Worm (Caenorhabditis elegans) whole organism, young adult: ENCODE results near the gene grl-13.

Experiments used
- B0261.1 ChIP-seq: sonication (generic microtip); optimal IDR thresholded peaks from 2 replicates; lab custom pipeline; 2016; ENCODE audit warnings: mild to moderate bottlenecking, missing genetic modification characterization, moderate library complexity, missing compliant biosample characterization
- C06A6.2 ChIP-seq: fragments of 200-800 bp; sonication (Bioruptor generic); conservative IDR thresholded peaks from 2 replicates; pipeline ENCODE4 v1.3.6; 2022; ENCODE audit warnings: missing genetic modification characterization, missing compliant biosample characterization
- F33H1.4 ChIP-seq: fragments of 200-800 bp; sonication (Bioruptor generic); IDR thresholded peaks from 2 replicates; pipeline ENCODE4 v1.3.6; 2022; ENCODE audit warnings: missing genetic modification reagents, missing genetic modification characterization, missing compliant biosample characterization
- F49E8.2 ChIP-seq: sonication (generic microtip); optimal IDR thresholded peaks from 3 replicates; lab custom pipeline; 2017; ENCODE audit warnings: missing genetic modification characterization, mild to moderate bottlenecking, missing compliant biosample characterization, antibody characterized with exemption, moderate library complexity; ENCODE audit not compliant: insufficient read depth
- F57A8.1 ChIP-seq: fragments of 200-800 bp; sonication (Bioruptor generic); optimal IDR thresholded peaks from 2 replicates; lab custom pipeline; 2018; ENCODE audit warnings: mild to moderate bottlenecking, missing genetic modification characterization, moderate library complexity, missing compliant biosample characterization
- F57C9.4 ChIP-seq: sonication (generic microtip); optimal IDR thresholded peaks from 2 replicates; lab custom pipeline; 2017; ENCODE audit warnings: mild to moderate bottlenecking, missing genetic modification characterization, missing compliant biosample characterization
- T07F8.4 ChIP-seq: sonication (generic microtip); optimal IDR thresholded peaks from 2 replicates; lab custom pipeline; 2016; ENCODE audit warnings: mild to moderate bottlenecking, missing genetic modification characterization, moderate library complexity, missing compliant biosample characterization
- Y67H2A.10 ChIP-seq: fragments of 200-800 bp; sonication (Bioruptor generic); conservative IDR thresholded peaks from 2 replicates; pipeline ENCODE4 v1.3.6; 2022; ENCODE audit warnings: missing genetic modification reagents, missing genetic modification characterization, missing compliant biosample characterization
- ama-1 ChIP-seq, 3 experiments: fragments of 150-350 bp in 1 of 3; sonication (generic microtip) in 2 of 3; optimal IDR thresholded peaks; 2 replicates each; lab custom pipeline; 2014 to 2018; ENCODE audit warnings: missing biosample characterization in 2 of 3, missing genetic modification characterization in 2 of 3, missing genetic modification reagents in 2 of 3
- atf-7 ChIP-seq: sonication (generic microtip); optimal IDR thresholded peaks from 2 replicates; lab custom pipeline; 2017; ENCODE audit warnings: mild to moderate bottlenecking, missing genetic modification characterization, missing compliant biosample characterization
- athp-1 ChIP-seq: sonication (generic microtip); optimal IDR thresholded peaks from 2 replicates; lab custom pipeline; 2017; ENCODE audit warnings: mild to moderate bottlenecking, missing genetic modification characterization, missing compliant biosample characterization
- attf-3 ChIP-seq: fragments of 200-800 bp; sonication (Bioruptor generic); conservative IDR thresholded peaks from 2 replicates; pipeline ENCODE4 v1.3.6; 2022; ENCODE audit warnings: missing genetic modification reagents, missing genetic modification characterization, missing compliant biosample characterization
- attf-5 ChIP-seq: fragments of 200-800 bp; sonication (Bioruptor generic); optimal IDR thresholded peaks from 2 replicates; lab custom pipeline; 2018; ENCODE audit warnings: mild to moderate bottlenecking, missing genetic modification characterization, missing compliant biosample characterization
- cebp-1 ChIP-seq, 2 experiments: fragments of 200-800 bp in 1 of 2; sonication (Bioruptor generic) in 1 of 2; sonication (generic microtip) in 1 of 2; IDR thresholded peaks in 1 of 2; optimal IDR thresholded peaks in 1 of 2; 2 replicates each; pipeline versions ENCODE4 v1.3.6 to Lab custom; 2017 to 2022; ENCODE audit warnings: missing compliant biosample characterization in 2 of 2, missing genetic modification characterization in 2 of 2, mild to moderate bottlenecking in 1 of 2, missing genetic modification reagents in 1 of 2, moderate library complexity in 1 of 2
- ceh-27 ChIP-seq: fragments of 200-800 bp; sonication (Bioruptor generic); optimal IDR thresholded peaks from 2 replicates; lab custom pipeline; 2018; ENCODE audit warnings: mild to moderate bottlenecking, missing genetic modification characterization, moderate library complexity, missing compliant biosample characterization
- ceh-58 ChIP-seq: fragments of 200-800 bp; sonication (Bioruptor generic); IDR thresholded peaks from 2 replicates; pipeline ENCODE4 v1.3.6; 2022; ENCODE audit warnings: missing genetic modification characterization, missing compliant biosample characterization
- ceh-91 ChIP-seq: fragments of 200-800 bp; sonication (Bioruptor generic); IDR thresholded peaks from 2 replicates; pipeline ENCODE4 v1.3.6; 2022; ENCODE audit warnings: missing genetic modification reagents, missing genetic modification characterization, missing compliant biosample characterization
- die-1 ChIP-seq: sonication (generic microtip); optimal IDR thresholded peaks from 2 replicates; lab custom pipeline; 2016; ENCODE audit warnings: missing genotype, mild to moderate bottlenecking, missing genetic modification characterization, missing compliant biosample characterization
- dpl-1 ChIP-seq: fragments of 150-350 bp; optimal IDR thresholded peaks from 2 replicates; lab custom pipeline; 2014; ENCODE audit warnings: missing biosample characterization, missing genetic modification reagents, missing genetic modification characterization
- efl-1 ChIP-seq: fragments of 150-350 bp; optimal IDR thresholded peaks from 2 replicates; lab custom pipeline; 2014; ENCODE audit warnings: missing biosample characterization, missing genetic modification reagents, missing genetic modification characterization
- egrh-3 ChIP-seq: fragments of 200-800 bp; sonication (Bioruptor generic); IDR thresholded peaks from 2 replicates; pipeline ENCODE4 v1.3.6; 2022; ENCODE audit warnings: missing genetic modification reagents, missing genetic modification characterization, missing compliant biosample characterization
- gei-17 ChIP-seq: fragments of 200-800 bp; sonication (Bioruptor generic); optimal IDR thresholded peaks from 2 replicates; lab custom pipeline; 2018; ENCODE audit warnings: mild to moderate bottlenecking, missing genetic modification characterization, missing compliant biosample characterization
- him-1 ChIP-seq: sonication (generic microtip); optimal IDR thresholded peaks from 2 replicates; lab custom pipeline; 2016; ENCODE audit warnings: missing genotype, missing genetic modification reagents, missing genetic modification characterization, missing compliant biosample characterization
- hlh-26 ChIP-seq: fragments of 200-800 bp; sonication (Bioruptor generic); conservative IDR thresholded peaks from 2 replicates; pipeline ENCODE4 v1.3.6; 2022; ENCODE audit warnings: missing genetic modification reagents, missing genetic modification characterization, missing compliant biosample characterization
- hmg-20 ChIP-seq: fragments of 200-800 bp; sonication (Bioruptor generic); IDR thresholded peaks from 2 replicates; pipeline ENCODE4 v1.3.6; 2022; ENCODE audit warnings: missing genetic modification reagents, missing genetic modification characterization, missing compliant biosample characterization
- lag-1 ChIP-seq: fragments of 200-800 bp; sonication (Bioruptor generic); IDR thresholded peaks from 2 replicates; pipeline ENCODE4 v1.3.6; 2022; ENCODE audit warnings: missing genetic modification reagents, missing genetic modification characterization, missing compliant biosample characterization
- lin-35 ChIP-seq, 3 experiments: fragments of 150-350 bp in 2 of 3; sonication (generic microtip) in 1 of 3; optimal IDR thresholded peaks; 2 replicates each; lab custom pipeline; 2014 to 2018; ENCODE audit warnings: missing biosample characterization in 3 of 3, missing genetic modification characterization in 3 of 3, missing genetic modification reagents in 3 of 3
- lsl-1 ChIP-seq: fragments of 200-800 bp; sonication (Bioruptor generic); optimal IDR thresholded peaks from 2 replicates; lab custom pipeline; 2018; ENCODE audit warnings: mild to moderate bottlenecking, missing genetic modification characterization, moderate library complexity, missing compliant biosample characterization
- nhr-27 ChIP-seq: fragments of 200-800 bp; sonication (Bioruptor generic); optimal IDR thresholded peaks from 2 replicates; lab custom pipeline; 2018; ENCODE audit warnings: mild to moderate bottlenecking, missing genetic modification characterization, moderate library complexity, missing compliant biosample characterization
- nhr-90 ChIP-seq: sonication (generic microtip); optimal IDR thresholded peaks from 2 replicates; lab custom pipeline; 2016; ENCODE audit warnings: missing genotype, mild to moderate bottlenecking, missing genetic modification characterization, missing compliant biosample characterization
- rcor-1 ChIP-seq: fragments of 200-800 bp; sonication (Bioruptor generic); IDR thresholded peaks from 2 replicates; pipeline ENCODE4 v1.3.6; 2022; ENCODE audit warnings: missing genetic modification reagents, missing genetic modification characterization, missing compliant biosample characterization
- snpc-1.1 ChIP-seq: sonication (generic microtip); optimal IDR thresholded peaks from 2 replicates; lab custom pipeline; 2017; ENCODE audit warnings: missing genetic modification characterization, mild to moderate bottlenecking, missing compliant biosample characterization, antibody characterized with exemption, moderate library complexity, missing genotype, missing genetic modification reagents; ENCODE audit not compliant: insufficient read depth
- snpc-1.3 ChIP-seq: sonication (generic microtip); optimal IDR thresholded peaks from 2 replicates; lab custom pipeline; 2017; ENCODE audit warnings: missing genetic modification characterization, mild to moderate bottlenecking, missing compliant biosample characterization, antibody characterized with exemption, moderate library complexity, missing genotype, missing genetic modification reagents; ENCODE audit not compliant: insufficient read depth
- somi-1 ChIP-seq: fragments of 200-800 bp; sonication (Bioruptor generic); optimal IDR thresholded peaks from 2 replicates; lab custom pipeline; 2018; ENCODE audit warnings: mild to moderate bottlenecking, missing genetic modification characterization, missing compliant biosample characterization
- unc-130 ChIP-seq: sonication (generic microtip); optimal IDR thresholded peaks from 2 replicates; lab custom pipeline; 2016; ENCODE audit warnings: missing genetic modification reagents, missing genetic modification characterization, missing compliant biosample characterization
- zfh-2 ChIP-seq: fragments of 200-800 bp; sonication (Bioruptor generic); conservative IDR thresholded peaks from 2 replicates; pipeline ENCODE4 v1.3.6; 2022; ENCODE audit warnings: missing genetic modification reagents, missing genetic modification characterization, missing compliant biosample characterization
- ztf-22 ChIP-seq: fragments of 200-800 bp; sonication (Bioruptor generic); optimal IDR thresholded peaks from 2 replicates; lab custom pipeline; 2018; ENCODE audit warnings: mild to moderate bottlenecking, missing genetic modification characterization, moderate library complexity, missing compliant biosample characterization
- ztf-26 ChIP-seq: sonication (generic microtip); optimal IDR thresholded peaks from 2 replicates; lab custom pipeline; 2017; ENCODE audit warnings: missing genetic modification characterization, missing compliant biosample characterization

The grl-13 gene

ce11 chrV:4386173-4386572 lies 21.8 kb upstream of the grl-13 start, which contains the start of gene F13A2.10:
Gene F13A2.10, minus strand, starts transcription at chrV:4386273.
- TF ChIP-seq ztf-26 (tag; lab: Kevin White, UChicago), result no peak
- no peak for TF ChIP-seq attf-3
- no peak for TF ChIP-seq nhr-90
- no peak for TF ChIP-seq nhr-27
- no peak for TF ChIP-seq him-1 (tag; lab: Kevin White, UChicago)
- TF ChIP-seq ama-1 (optimal IDR thresholded peaks at IDR 0.05; lab: Kevin White, UChicago), result no peak
- no peak for TF ChIP-seq ama-1 (GFP tag; optimal IDR thresholded peaks at IDR 0.05; lab: Kevin White, UChicago)

- no peak for TF ChIP-seq ceh-58 (GFP tag; lab: Robert Waterston, UW)
- no peak for TF ChIP-seq egrh-3
- TF ChIP-seq hmg-20 (GFP tag; lab: Robert Waterston, UW), result no peak
- TF ChIP-seq ceh-27 (GFP tag; lab: Kevin White, UChicago), result no peak
- no peak for TF ChIP-seq F57A8.1 (GFP tag; lab: Kevin White, UChicago)
- TF ChIP-seq nhr-90, result no peak
- TF ChIP-seq atf-7 (tag; lab: Kevin White, UChicago), result no peak
- TF ChIP-seq athp-1 (tag; lab: Kevin White, UChicago), result no peak
- TF ChIP-seq hlh-26 (GFP tag; lab: Robert Waterston, UW), result no peak
- no peak for TF ChIP-seq gei-17 (GFP tag; lab: Kevin White, UChicago)
- no peak for TF ChIP-seq dpl-1 (GFP tag; lab: Kevin White, UChicago)
- TF ChIP-seq ztf-22 (GFP tag; lab: Kevin White, UChicago), result no peak
- no peak for TF ChIP-seq T07F8.4
- TF ChIP-seq attf-5 (GFP tag; lab: Kevin White, UChicago), result no peak
- no peak for TF ChIP-seq rcor-1
- TF ChIP-seq ceh-91 (GFP tag; lab: Robert Waterston, UW), result no peak
- TF ChIP-seq somi-1 (GFP tag; lab: Kevin White, UChicago), result no peak
- no peak for TF ChIP-seq Y67H2A.10
- TF ChIP-seq, all 124 proteins: peak for 0
These were observed 20.1 kb upstream of the grl-13 start, which contains the start of gene F13A2.2 for ce11 chrV:4384482-4384881. Gene F13A2.2, minus strand, starts transcription at chrV:4384582.

ce11 chrV:4382298-4382697 lies 17.9 kb upstream of the grl-13 start, which contains the start of gene F13A2.1:
Gene F13A2.1, minus strand, starts transcription at chrV:4382398.
- no peak for TF ChIP-seq lin-35 (GFP tag; optimal IDR thresholded peaks at IDR 0.05; lab: Kevin White, UChicago)

ce11 chrV:4377622-4378021 lies 13.2 kb upstream of the grl-13 start, which contains the start of gene F32D1.8:
Gene F32D1.8, minus strand, starts transcription at chrV:4377722.
- TF ChIP-seq F57C9.4 (tag; lab: Kevin White, UChicago), result no peak

- TF ChIP-seq die-1 (tag; lab: Kevin White, UChicago), result no peak
- no peak for TF ChIP-seq T07F8.4
- TF ChIP-seq ama-1 (optimal IDR thresholded peaks at IDR 0.05; lab: Kevin White, UChicago), result no peak
- TF ChIP-seq ama-1 (GFP tag; optimal IDR thresholded peaks at IDR 0.05; lab: Kevin White, UChicago), result no peak
- TF ChIP-seq lsl-1 (GFP tag; lab: Kevin White, UChicago), result peak; percentile 99
- TF ChIP-seq ceh-91 (GFP tag; lab: Robert Waterston, UW), result peak; percentile 91
- no peak for TF ChIP-seq B0261.1
- TF ChIP-seq F33H1.4 (GFP tag; lab: Robert Waterston, UW), result peak; percentile 78
- no peak for TF ChIP-seq C06A6.2 (GFP tag; lab: Robert Waterston, UW)
- TF ChIP-seq lag-1 (GFP tag; lab: Robert Waterston, UW), result no peak
- peak; percentile 69 for TF ChIP-seq zfh-2 (GFP tag; lab: Robert Waterston, UW)
- peak; percentile 38 for TF ChIP-seq unc-130
- TF ChIP-seq hlh-26 (GFP tag; lab: Robert Waterston, UW), result no peak
- peak; percentile 34 for TF ChIP-seq him-1 (tag; lab: Kevin White, UChicago)
- peak; percentile 61 for TF ChIP-seq snpc-1.1 (tag; lab: Kevin White, UChicago)
- peak; percentile 62 for TF ChIP-seq F49E8.2 (tag; lab: Kevin White, UChicago)
- peak; percentile 36 for TF ChIP-seq snpc-1.3 (tag; lab: Kevin White, UChicago)
- no peak for TF ChIP-seq cebp-1 (GFP tag; IDR thresholded peaks at IDR 0.05; lab: Robert Waterston, UW)
- TF ChIP-seq cebp-1 (tag; optimal IDR thresholded peaks at IDR 0.05; lab: Kevin White, UChicago), result no peak
- TF ChIP-seq efl-1 (GFP tag; lab: Kevin White, UChicago), result peak; percentile 95
These were observed 11.6 kb upstream of the grl-13 start, which contains the start of gene F32D1.7 for ce11 chrV:4375807-4376564. Gene F32D1.7, minus strand, starts transcription at chrV:4376173.
